Fruit fly (Drosophila melanogaster) whole organism, embryonic: ENCODE data around the gene Polr3H.

Experiments
- Abd-B ChIP-seq: fragments of 200-800 bp; sonication (Bioruptor generic); optimal IDR thresholded peaks from 2 replicates; lab custom pipeline; 2018; ENCODE audit warnings: missing biosample characterization, mild to moderate bottlenecking, missing genetic modification characterization, moderate library complexity
- CG10366 ChIP-seq: fragments of 200-800 bp; sonication (Bioruptor generic); IDR thresholded peaks from 2 replicates; pipeline ENCODE4 v1.3.6; 2022; ENCODE audit warnings: missing biosample characterization, missing genetic modification characterization
- CG10462 ChIP-seq: fragments of 200-800 bp; sonication (Bioruptor generic); optimal IDR thresholded peaks from 2 replicates; lab custom pipeline; 2016; ENCODE audit warnings: missing biosample characterization, missing genetic modification characterization
- CG12071 ChIP-seq: fragments of 200-800 bp; sonication (Bioruptor generic); optimal IDR thresholded peaks from 3 replicates; lab custom pipeline; 2018; ENCODE audit warnings: missing biosample characterization, mild to moderate bottlenecking, missing genetic modification characterization
- CG12104 ChIP-seq: fragments of 200-800 bp; sonication (Bioruptor generic); optimal IDR thresholded peaks from 3 replicates; lab custom pipeline; 2016; ENCODE audit warnings: missing biosample characterization, missing genetic modification characterization
- CG12942 ChIP-seq: fragments of 200-800 bp; sonication (Bioruptor generic); optimal IDR thresholded peaks from 3 replicates; lab custom pipeline; 2016; ENCODE audit warnings: missing biosample characterization, missing genetic modification characterization
- CG13624 ChIP-seq: fragments of 200-800 bp; sonication (Bioruptor generic); optimal IDR thresholded peaks from 2 replicates; lab custom pipeline; 2016; ENCODE audit warnings: missing biosample characterization, missing genetic modification characterization
- CG15011 ChIP-seq: fragments of 200-800 bp; sonication (Bioruptor generic); optimal IDR thresholded peaks from 3 replicates; lab custom pipeline; 2018; ENCODE audit warnings: missing biosample characterization, mild to moderate bottlenecking, missing genetic modification characterization
- CG15479 ChIP-seq: fragments of 200-800 bp; sonication (Bioruptor generic); optimal IDR thresholded peaks from 3 replicates; lab custom pipeline; 2019; ENCODE audit warnings: missing biosample characterization, mild to moderate bottlenecking, missing genetic modification characterization, moderate library complexity
- CG15601 ChIP-seq: fragments of 200-800 bp; sonication (Bioruptor generic); optimal IDR thresholded peaks from 3 replicates; lab custom pipeline; 2019; ENCODE audit warnings: missing biosample characterization, mild to moderate bottlenecking, missing genetic modification characterization, moderate library complexity
- CG1602 ChIP-seq: fragments of 200-800 bp; sonication (Bioruptor generic); optimal IDR thresholded peaks from 3 replicates; lab custom pipeline; 2016; ENCODE audit warnings: missing biosample characterization, missing genetic modification characterization
- CG16815 ChIP-seq: fragments of 200-800 bp; sonication (Bioruptor generic); optimal IDR thresholded peaks from 3 replicates; lab custom pipeline; 2017; ENCODE audit warnings: missing biosample characterization, mild to moderate bottlenecking, missing genetic modification characterization
- CG18599 ChIP-seq: fragments of 200-800 bp; sonication (Bioruptor generic); optimal IDR thresholded peaks from 3 replicates; lab custom pipeline; 2017; ENCODE audit warnings: missing biosample characterization, missing genetic modification characterization, mild to moderate bottlenecking, moderate library complexity, missing genetic modification reagents
- CG30020 ChIP-seq: fragments of 200-800 bp; optimal IDR thresholded peaks from 2 replicates; lab custom pipeline; 2019; ENCODE audit warnings: missing biosample characterization, mild to moderate bottlenecking, missing genetic modification characterization, moderate library complexity
- CG31224 ChIP-seq: fragments of 200-800 bp; sonication (Bioruptor generic); IDR thresholded peaks from 2 replicates; pipeline ENCODE4 v1.3.6; 2022; ENCODE audit warnings: missing biosample characterization, missing genetic modification characterization
- CG31441 ChIP-seq: fragments of 200-800 bp; sonication (Bioruptor generic); IDR thresholded peaks from 2 replicates; pipeline ENCODE4 v1.3.6; 2022; ENCODE audit warnings: missing biosample characterization, missing genetic modification characterization
- CG32532 ChIP-seq: fragments of 200-800 bp; sonication (Bioruptor generic); IDR thresholded peaks from 2 replicates; pipeline ENCODE4 v1.3.6; 2022; ENCODE audit warnings: missing biosample characterization, missing genetic modification characterization
- CG3281 ChIP-seq: fragments of 200-800 bp; sonication (Bioruptor generic); optimal IDR thresholded peaks from 3 replicates; lab custom pipeline; 2017; ENCODE audit warnings: missing biosample characterization, mild to moderate bottlenecking, missing genetic modification characterization
- CG33213 ChIP-seq: fragments of 200-800 bp; sonication (Bioruptor generic); optimal IDR thresholded peaks from 3 replicates; lab custom pipeline; 2016; ENCODE audit warnings: missing biosample characterization, missing genetic modification characterization
- CG4707 ChIP-seq: fragments of 200-800 bp; sonication (Bioruptor generic); optimal IDR thresholded peaks from 2 replicates; lab custom pipeline; 2018; ENCODE audit warnings: missing biosample characterization, mild to moderate bottlenecking, missing genetic modification characterization, moderate library complexity
- CG6654 ChIP-seq: fragments of 200-800 bp; sonication (Bioruptor generic); optimal IDR thresholded peaks from 2 replicates; lab custom pipeline; 2017; ENCODE audit warnings: missing biosample characterization, mild to moderate bottlenecking, missing genetic modification characterization
- CG6765 ChIP-seq: fragments of 200-800 bp; sonication (Bioruptor generic); optimal IDR thresholded peaks from 3 replicates; lab custom pipeline; 2017; ENCODE audit warnings: missing biosample characterization, mild to moderate bottlenecking, missing genetic modification characterization
- CG7556 ChIP-seq: fragments of 200-800 bp; sonication (Bioruptor generic); optimal IDR thresholded peaks from 2 replicates; lab custom pipeline; 2017; ENCODE audit warnings: missing biosample characterization, mild to moderate bottlenecking, missing genetic modification characterization
- CG9609 ChIP-seq: fragments of 200-800 bp; sonication (Bioruptor generic); optimal IDR thresholded peaks from 3 replicates; lab custom pipeline; 2016; ENCODE audit warnings: missing biosample characterization, missing genetic modification characterization
- CG9932 ChIP-seq: fragments of 200-800 bp; sonication (Bioruptor generic); IDR thresholded peaks from 2 replicates; pipeline ENCODE4 v1.3.6; 2022; ENCODE audit warnings: missing biosample characterization, missing genetic modification characterization
- CrebB ChIP-seq: fragments of 200-800 bp; sonication (Bioruptor generic); optimal IDR thresholded peaks from 3 replicates; lab custom pipeline; 2018; ENCODE audit warnings: missing biosample characterization, mild to moderate bottlenecking, missing genetic modification characterization
- Dbx ChIP-seq: fragments of 200-800 bp; sonication (Bioruptor generic); IDR thresholded peaks from 3 replicates; pipeline ENCODE4 v1.3.6; 2022; ENCODE audit warnings: missing biosample characterization, missing genetic modification characterization
- Dfd ChIP-seq, 2 experiments: fragments of >200 bp; optimal IDR thresholded peaks; 2 replicates each; lab custom pipeline; 2017; ENCODE audit warnings: missing biosample characterization in 2 of 2, missing genetic modification characterization in 2 of 2
- H2.0 ChIP-seq: fragments of 200-800 bp; sonication (Bioruptor generic); IDR thresholded peaks from 2 replicates; pipeline ENCODE4 v1.3.6; 2022; ENCODE audit warnings: missing biosample characterization, missing genetic modification characterization
- Hey ChIP-seq: fragments of 200-800 bp; sonication (Bioruptor generic); optimal IDR thresholded peaks from 3 replicates; lab custom pipeline; 2018; ENCODE audit warnings: missing biosample characterization, mild to moderate bottlenecking, missing genetic modification characterization
- Hmr ChIP-seq: fragments of 200-800 bp; sonication (Bioruptor generic); optimal IDR thresholded peaks from 3 replicates; lab custom pipeline; 2017; ENCODE audit warnings: mild to moderate bottlenecking, missing biosample characterization, missing genetic modification reagents, missing genetic modification characterization
- Max ChIP-seq: fragments of 200-800 bp; sonication (Bioruptor generic); optimal IDR thresholded peaks from 2 replicates; lab custom pipeline; 2016; ENCODE audit warnings: missing biosample characterization, mild to moderate bottlenecking, missing genetic modification characterization
- abd-A ChIP-seq: fragments of 200-800 bp; sonication (Bioruptor generic); optimal IDR thresholded peaks from 3 replicates; lab custom pipeline; 2019; ENCODE audit warnings: missing biosample characterization, mild to moderate bottlenecking, missing genetic modification characterization, moderate library complexity
- bcd ChIP-seq: fragments of 200-800 bp; sonication (Bioruptor generic); optimal IDR thresholded peaks from 2 replicates; lab custom pipeline; 2017; ENCODE audit warnings: missing biosample characterization, mild to moderate bottlenecking, missing genetic modification characterization
- cato ChIP-seq: fragments of 200-800 bp; sonication (Bioruptor generic); optimal IDR thresholded peaks from 2 replicates; lab custom pipeline; 2016; ENCODE audit warnings: missing biosample characterization, missing genetic modification characterization, borderline replicate concordance
- fu2 ChIP-seq: fragments of 200-800 bp; sonication (Bioruptor generic); optimal IDR thresholded peaks from 2 replicates; lab custom pipeline; 2016; ENCODE audit warnings: missing biosample characterization, missing genetic modification characterization
- gcm ChIP-seq: fragments of 200-800 bp; sonication (Bioruptor generic); optimal IDR thresholded peaks from 2 replicates; lab custom pipeline; 2019; ENCODE audit warnings: missing biosample characterization, mild to moderate bottlenecking, missing genetic modification characterization, moderate library complexity
- gfzf ChIP-seq: fragments of 200-800 bp; sonication (Bioruptor generic); optimal IDR thresholded peaks from 2 replicates; lab custom pipeline; 2016; ENCODE audit warnings: missing biosample characterization, mild to moderate bottlenecking, missing genetic modification characterization, moderate library complexity
- grau ChIP-seq: fragments of 200-800 bp; optimal IDR thresholded peaks from 3 replicates; lab custom pipeline; 2019; ENCODE audit warnings: missing biosample characterization, mild to moderate bottlenecking, missing genetic modification characterization, moderate library complexity
- ken ChIP-seq: fragments of 200-800 bp; sonication (Bioruptor generic); IDR thresholded peaks from 3 replicates; pipeline ENCODE4 v1.3.6; 2022; ENCODE audit warnings: missing biosample characterization, missing genetic modification characterization
- nerfin-2 ChIP-seq: fragments of 200-800 bp; sonication (Bioruptor generic); IDR thresholded peaks from 2 replicates; pipeline ENCODE4 v1.3.6; 2022; ENCODE audit warnings: missing biosample characterization, missing genetic modification characterization; ENCODE audit not compliant: partially characterized antibody
- peb ChIP-seq: fragments of 200-800 bp; sonication (Bioruptor generic); IDR thresholded peaks from 2 replicates; pipeline ENCODE4 v1.3.6; 2022; ENCODE audit warnings: missing biosample characterization, missing genetic modification characterization
- pfk ChIP-seq: fragments of 200-800 bp; sonication (Bioruptor generic); optimal IDR thresholded peaks from 2 replicates; lab custom pipeline; 2018; ENCODE audit warnings: missing biosample characterization, mild to moderate bottlenecking, missing genetic modification characterization, moderate library complexity
- sens ChIP-seq: fragments of 200-800 bp; sonication (Bioruptor generic); peaks from one replicate; lab custom pipeline; 2016; ENCODE audit warnings: missing biosample characterization, missing genetic modification characterization
- sisA ChIP-seq: fragments of 200-800 bp; sonication (Bioruptor generic); IDR thresholded peaks from 2 replicates; pipeline ENCODE4 v1.3.6; 2022; ENCODE audit warnings: missing biosample characterization, missing genetic modification characterization
- tgo ChIP-seq: fragments of 200-800 bp; sonication (Bioruptor generic); IDR thresholded peaks from 3 replicates; pipeline ENCODE4 v1.3.6; 2022; ENCODE audit warnings: missing biosample characterization, missing genetic modification characterization
- tin ChIP-seq: fragments of 200-800 bp; sonication (Bioruptor generic); optimal IDR thresholded peaks from 3 replicates; lab custom pipeline; 2016; ENCODE audit warnings: missing biosample characterization, missing genetic modification characterization
- toy ChIP-seq: fragments of 200-800 bp; sonication (Bioruptor generic); IDR thresholded peaks from 2 replicates; pipeline ENCODE4 v1.3.6; 2022; ENCODE audit warnings: missing biosample characterization, missing genetic modification characterization
- usp ChIP-seq: fragments of >200 bp; optimal IDR thresholded peaks from 2 replicates; lab custom pipeline; 2017; ENCODE audit warnings: missing biosample characterization, missing genetic modification characterization
- vfl ChIP-seq: fragments of 200-800 bp; sonication (Bioruptor generic); optimal IDR thresholded peaks from 2 replicates; lab custom pipeline; 2016; ENCODE audit warnings: missing biosample characterization, missing genetic modification characterization
- z ChIP-seq: fragments of 200-800 bp; sonication (Bioruptor generic); IDR thresholded peaks from 3 replicates; pipeline ENCODE4 v1.3.6; 2022; ENCODE audit warnings: missing biosample characterization, missing genetic modification characterization

The Polr3H gene

DNA sequence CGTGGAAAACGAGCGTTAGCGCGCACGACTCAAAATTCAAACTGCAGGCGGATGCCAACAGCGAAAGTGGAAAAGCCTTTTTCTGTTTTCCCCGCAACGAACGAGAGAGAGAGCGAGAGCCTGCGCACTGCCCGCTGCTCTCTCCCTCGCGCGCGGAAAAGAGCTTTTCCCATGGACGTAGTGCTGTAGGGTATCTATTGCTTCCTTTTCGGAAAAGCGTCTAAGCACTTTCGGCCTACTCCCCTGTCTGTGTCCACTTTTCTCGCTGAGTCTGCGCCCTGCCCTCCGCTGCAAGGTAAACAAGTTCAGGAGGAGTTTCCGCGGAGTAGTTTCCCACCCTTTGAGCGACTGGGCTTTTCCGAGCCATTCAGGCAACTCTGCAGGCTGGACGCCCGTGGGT lies 31.7 kb downstream of the Polr3H start, which contains the start of gene CG32085 (continued):
- TF ChIP-seq Dbx (peak; percentile 82; the same call in 2 of the 3 replicates), Hmr (GFP tag; lab: Kevin White, UChicago) (peak; percentile 80), tin (GFP tag; lab: Kevin White, UChicago) (peak; percentile 71), CG9932 (GFP tag; lab: Robert Waterston, UW) (peak; percentile 84), sisA (GFP tag; lab: Robert Waterston, UW) (peak; percentile 48), grau (tag; lab: Kevin White, UChicago) (peak; percentile 47), Abd-B (GFP tag; lab: Kevin White, UChicago) (no peak), gcm (GFP tag; lab: Kevin White, UChicago) (no peak), CG15601 (tag; lab: Kevin White, UChicago) (no peak), fu2 (GFP tag; lab: Kevin White, UChicago) (peak; percentile 54), bcd (GFP tag; lab: Kevin White, UChicago) (peak; percentile 61), CG1602 (no peak), pfk (GFP tag; lab: Kevin White, UChicago) (no peak), CG31441 (GFP tag; lab: Robert Waterston, UW) (peak; percentile 24; the same call in 1 of the 2 replicates), CG18599 (GFP tag; lab: Kevin White, UChicago) (peak; percentile 91), CG30020 (tag; lab: Kevin White, UChicago) (no peak), CrebB (tag; lab: Kevin White, UChicago) (no peak), Hey (tag; lab: Kevin White, UChicago) (peak; percentile 40), nerfin-2 (no peak), CG15011 (no peak), abd-A (no peak), usp (GFP tag; lab: Kevin White, UChicago) (no peak), CG13624 (peak; percentile 75), CG10366 (GFP tag; lab: Robert Waterston, UW) (peak; percentile 32; the same call in 1 of the 2 replicates), Dfd (GFP tag; optimal IDR thresholded peaks at IDR 0.05; lab: Kevin White, UChicago) (no peak), CG33213 (GFP tag; lab: Kevin White, UChicago) (no peak), CG12104 (GFP tag; lab: Kevin White, UChicago) (no peak), CG31224 (GFP tag; lab: Robert Waterston, UW) (0 out of 2 replicates have a peak, but pooled peaks have one; percentile 33), CG10462 (GFP tag; lab: Kevin White, UChicago) (no peak), vfl (GFP tag; lab: Kevin White, UChicago) (peak; percentile 24), CG16815 (GFP tag; lab: Kevin White, UChicago) (peak; percentile 8), CG3281 (GFP tag; lab: Kevin White, UChicago) (peak; percentile 66), ken (GFP tag; lab: Robert Waterston, UW) (peak; percentile 48; the same call in 1 of the 3 replicates), peb (GFP tag; lab: Robert Waterston, UW) (no peak), CG7556 (GFP tag; lab: Kevin White, UChicago) (peak; percentile 56), gfzf (no peak), CG9609 (GFP tag; lab: Kevin White, UChicago) (peak; percentile 44), Max (GFP tag; lab: Kevin White, UChicago) (no peak), CG6654 (GFP tag; lab: Kevin White, UChicago) (peak; percentile 3), cato (GFP tag; lab: Kevin White, UChicago) (no peak), CG12071 (GFP tag; lab: Kevin White, UChicago) (peak; percentile 69), CG4707 (GFP tag; lab: Kevin White, UChicago) (no peak), CG15479 (no peak), H2.0 (GFP tag; lab: Robert Waterston, UW) (peak; percentile 36; the same call in 1 of the 2 replicates), CG6765 (GFP tag; lab: Kevin White, UChicago) (peak; percentile 50), sens (peak; percentile 83), CG32532 (GFP tag; lab: Robert Waterston, UW) (peak; percentile 91), tgo (GFP tag; lab: Robert Waterston, UW) (peak; percentile 42; the same call in 2 of the 3 replicates), toy (GFP tag; lab: Robert Waterston, UW) (peak; percentile 55; the same call in 1 of the 2 replicates), z (GFP tag; lab: Robert Waterston, UW) (0 out of 3 replicates have a peak, but pooled peaks have one; percentile 29), CG12942 (GFP tag; lab: Kevin White, UChicago) (peak; percentile 15)
